Worm (Caenorhabditis elegans): Measurements from ENCODE around the gene oac-10.

Gene oac-10

ce11 chrII:3909301-3909700, 39.6 kb downstream of the oac-10 start:
- TF ChIP-seq C34F6.9 (tag; optimal IDR thresholded peaks at IDR 0.05) (no peak), skn-1 (tag; optimal IDR thresholded peaks at IDR 0.05) (no peak), aly-2 (tag; optimal IDR thresholded peaks at IDR 0.05) (no peak), F13H6.1 (tag; optimal IDR thresholded peaks at IDR 0.05) (no peak), nhr-21 (tag; optimal IDR thresholded peaks at IDR 0.05) (no peak), sma-9 (GFP tag; optimal IDR thresholded peaks at IDR 0.05) (no peak), sma-9 (tag; optimal IDR thresholded peaks at IDR 0.05) (no peak), ceh-16 (tag; optimal IDR thresholded peaks at IDR 0.05) (no peak), elt-1 (tag; optimal IDR thresholded peaks at IDR 0.05) (no peak), mab-5 (tag; optimal IDR thresholded peaks at IDR 0.05) (no peak), sem-4 (tag; optimal IDR thresholded peaks at IDR 0.05) (no peak), nhr-11 (tag; optimal IDR thresholded peaks at IDR 0.05) (no peak), R02D3.7 (tag; optimal IDR thresholded peaks at IDR 0.05) (no peak), nhr-25 (tag; optimal IDR thresholded peaks at IDR 0.05) (no peak), crh-2 (tag; optimal IDR thresholded peaks at IDR 0.05) (no peak), ztf-4 (tag; optimal IDR thresholded peaks at IDR 0.05) (no peak), dmd-4 (tag; optimal IDR thresholded peaks at IDR 0.05) (no peak)

DNA sequence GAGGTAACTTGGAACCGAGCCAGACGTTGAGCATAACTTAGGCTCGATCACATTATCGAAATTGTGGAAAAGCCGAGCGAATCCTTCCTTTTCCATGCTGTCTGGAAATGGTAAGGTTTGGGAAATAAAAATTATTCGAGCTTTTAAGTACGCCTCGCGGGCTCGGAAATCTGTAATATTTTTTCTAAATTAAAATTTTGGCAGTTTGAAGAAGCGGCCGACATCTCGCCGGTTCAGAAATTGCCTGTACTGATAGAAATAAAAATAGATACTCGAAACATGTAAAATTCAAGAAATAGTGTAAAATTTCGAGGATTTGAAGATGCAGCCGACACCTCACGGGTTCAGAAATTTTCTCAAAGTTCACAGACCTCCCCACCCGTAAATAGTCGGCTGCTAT, 41.0 kb downstream of the oac-10 start, which contains the start of gene bcmo-2:
Gene bcmo-2 (minus strand): TSS at position 101 of the 400 bp plus-strand sequence.
- TF ChIP-seq fos-1 (tag; optimal IDR thresholded peaks at IDR 0.05) (no peak), ztf-1 (GFP tag; conservative IDR thresholded peaks at IDR 0.05) (no peak), nhr-25 (tag; optimal IDR thresholded peaks at IDR 0.05) (no peak), egl-27 (tag; optimal IDR thresholded peaks at IDR 0.05) (no peak), snpc-4 (tag; optimal IDR thresholded peaks at IDR 0.05) (peak; percentile 29), lin-11 (tag; optimal IDR thresholded peaks at IDR 0.05) (no peak)

DNA sequence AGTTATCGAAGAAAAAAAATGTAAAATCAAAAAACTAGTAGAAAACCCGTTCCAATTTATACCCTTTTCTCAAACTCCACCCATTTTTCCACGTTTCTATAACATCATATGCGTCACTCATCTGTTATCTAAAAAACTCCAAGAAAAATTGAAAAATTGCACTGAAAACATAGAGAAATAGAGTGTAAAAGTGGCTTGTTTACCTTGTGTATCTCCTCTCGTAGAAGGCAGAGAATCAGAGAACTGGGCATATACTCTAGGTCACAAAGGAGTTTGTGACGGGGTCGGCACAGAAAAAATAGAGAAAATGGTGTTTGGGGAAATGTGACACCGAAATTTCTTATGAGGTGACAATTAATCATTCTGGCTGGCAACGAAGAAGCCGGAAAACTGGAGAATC, 41.6 kb downstream of the oac-10 start:
- no peak for TF ChIP-seq nhr-12 (tag; optimal IDR thresholded peaks at IDR 0.05)
- TF ChIP-seq nhr-237 (tag; optimal IDR thresholded peaks at IDR 0.05): no peak
- TF ChIP-seq ceh-16 (tag; optimal IDR thresholded peaks at IDR 0.05): no peak
- no peak for TF ChIP-seq unc-55 (GFP tag; optimal IDR thresholded peaks at IDR 0.05)
- peak; percentile 77 for TF ChIP-seq fos-1 (tag; optimal IDR thresholded peaks at IDR 0.05)
- TF ChIP-seq alr-1 (tag; optimal IDR thresholded peaks at IDR 0.05): no peak
- peak; percentile 68 for TF ChIP-seq sma-9 (GFP tag; optimal IDR thresholded peaks at IDR 0.05)
- no peak for TF ChIP-seq sma-9 (tag; optimal IDR thresholded peaks at IDR 0.05)
- no peak for TF ChIP-seq mbf-1 (tag; optimal IDR thresholded peaks at IDR 0.05)
- TF ChIP-seq F13H6.1 (tag; optimal IDR thresholded peaks at IDR 0.05): peak; percentile 28
- no peak for TF ChIP-seq sma-3 (GFP tag; optimal IDR thresholded peaks at IDR 0.05)
- no peak for TF ChIP-seq R02D3.7 (tag; optimal IDR thresholded peaks at IDR 0.05)
- no peak for TF ChIP-seq unc-62 (GFP tag; optimal IDR thresholded peaks at IDR 0.05)
- no peak for TF ChIP-seq nhr-10 (tag; optimal IDR thresholded peaks at IDR 0.05)
- no peak for TF ChIP-seq nhr-6 (tag; optimal IDR thresholded peaks at IDR 0.05)
- TF ChIP-seq nhr-21 (tag; optimal IDR thresholded peaks at IDR 0.05): no peak
- no peak for TF ChIP-seq peb-1 (tag; optimal IDR thresholded peaks at IDR 0.05)
- TF ChIP-seq nhr-25 (tag; optimal IDR thresholded peaks at IDR 0.05): no peak
- TF ChIP-seq gmeb-1 (tag; optimal IDR thresholded peaks at IDR 0.05): peak; percentile 42
- TF ChIP-seq ama-1 (optimal IDR thresholded peaks at IDR 0.05): no peak
- TF ChIP-seq lin-11 (tag; optimal IDR thresholded peaks at IDR 0.05): no peak
- no peak for TF ChIP-seq ztf-4 (tag; optimal IDR thresholded peaks at IDR 0.05)
- no peak for TF ChIP-seq lin-39 (tag; optimal IDR thresholded peaks at IDR 0.05)
- peak; percentile 43 for TF ChIP-seq crh-2 (tag; optimal IDR thresholded peaks at IDR 0.05)
- no peak for TF ChIP-seq zag-1 (tag; optimal IDR thresholded peaks at IDR 0.05)
- TF ChIP-seq lsy-2 (tag; optimal IDR thresholded peaks at IDR 0.05): peak in 1 of 2 experiments; percentile 18
- no peak for TF ChIP-seq aly-2 (tag; optimal IDR thresholded peaks at IDR 0.05)
- TF ChIP-seq nhr-129 (tag; optimal IDR thresholded peaks at IDR 0.05): peak; percentile 12

DNA sequence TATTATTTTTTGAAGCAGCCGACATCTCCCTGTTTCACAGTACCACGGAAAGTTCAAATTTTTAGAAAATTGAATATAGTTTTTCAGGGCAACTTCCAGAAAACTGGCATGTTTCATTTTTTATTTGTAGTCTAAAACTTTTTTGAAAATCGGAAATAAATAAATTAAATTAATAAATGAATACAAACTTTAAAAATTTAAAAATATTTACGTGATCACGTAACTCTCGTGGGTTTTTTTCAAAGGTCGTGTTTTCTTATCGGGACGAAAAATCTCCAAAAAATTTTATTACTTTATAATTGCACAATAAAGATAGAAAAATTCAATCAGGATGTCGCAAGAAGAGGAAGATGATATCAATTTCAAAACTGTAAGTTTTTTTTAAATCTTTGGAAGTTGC, 42.0 kb downstream of the oac-10 start, which contains the start of gene F53C3.1:
Gene F53C3.1 (plus strand): TSS at position 301 of the 400 bp plus-strand sequence.
- no peak for TF ChIP-seq dmd-4 (tag; optimal IDR thresholded peaks at IDR 0.05)

ce11 chrII:3913673-3914072, 44.0 kb downstream of the oac-10 start:
- TF ChIP-seq ceh-82 (tag; optimal IDR thresholded peaks at IDR 0.05) (no peak), mab-5 (tag; optimal IDR thresholded peaks at IDR 0.05) (no peak), mbf-1 (tag; optimal IDR thresholded peaks at IDR 0.05) (no peak), ceh-16 (tag; optimal IDR thresholded peaks at IDR 0.05) (no peak), nhr-11 (tag; optimal IDR thresholded peaks at IDR 0.05) (no peak), nhr-6 (tag; optimal IDR thresholded peaks at IDR 0.05) (no peak), egl-27 (tag; optimal IDR thresholded peaks at IDR 0.05) (no peak), nhr-12 (tag; optimal IDR thresholded peaks at IDR 0.05) (no peak), gmeb-1 (tag; optimal IDR thresholded peaks at IDR 0.05) (no peak), Y55F3AM.14 (GFP tag; optimal IDR thresholded peaks at IDR 0.05) (no peak)

All from whole organism, L2 larva.